Worm (Caenorhabditis elegans): ENCODE data around the gene mrpl-21.

DNA sequence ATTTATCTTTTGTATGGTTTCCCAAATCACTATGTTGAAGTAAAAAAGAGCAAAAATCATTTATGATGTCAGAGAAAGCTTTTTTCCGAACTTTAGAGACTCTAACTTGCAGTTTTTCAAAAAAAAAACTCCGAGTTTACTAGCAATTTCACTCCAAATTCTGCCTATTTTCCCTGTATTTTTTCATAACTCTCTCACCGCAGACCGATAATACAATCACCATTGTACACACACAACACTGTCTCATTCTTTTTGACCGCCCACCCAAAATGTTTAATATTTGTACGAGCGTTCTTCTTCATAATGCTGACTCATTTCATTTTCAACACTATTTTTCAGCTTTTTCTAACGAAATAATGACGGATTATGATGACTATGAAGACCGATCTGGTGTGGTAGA is 14.5 kb downstream of the mrpl-21 start, which contains the start of gene F43C1.5:
- no peak for TF ChIP-seq lin-39 (tag; optimal IDR thresholded peaks at IDR 0.05)
- no peak for TF ChIP-seq zag-1 (tag; optimal IDR thresholded peaks at IDR 0.05)
- TF ChIP-seq unc-62 (GFP tag; optimal IDR thresholded peaks at IDR 0.05), result no peak
- no peak for TF ChIP-seq lin-13 (GFP tag; optimal IDR thresholded peaks at IDR 0.05)
- no peak for TF ChIP-seq unc-98 (GFP tag; IDR thresholded peaks at IDR 0.05)
- no peak for TF ChIP-seq nhr-11 (tag; optimal IDR thresholded peaks at IDR 0.05)
- TF ChIP-seq nhr-237 (tag; optimal IDR thresholded peaks at IDR 0.05), result no peak

Measured in whole organism, L1 larva.